Worm (Caenorhabditis elegans) whole organism, late embryonic: Measurements from ENCODE around the gene ctr-9.

Experiments
- F13H6.1 ChIP-seq: sonication (generic microtip); optimal IDR thresholded peaks from 2 replicates; lab custom pipeline; 2016; ENCODE audit warnings: missing genetic modification characterization, missing compliant biosample characterization
- nhr-11 ChIP-seq: fragments of 150-350 bp; optimal IDR thresholded peaks from 2 replicates; lab custom pipeline; 2014; ENCODE audit warnings: missing biosample characterization, missing genetic modification characterization
- nhr-232 ChIP-seq: sonication (generic microtip); optimal IDR thresholded peaks from 2 replicates; lab custom pipeline; 2016; ENCODE audit warnings: missing genetic modification characterization, missing compliant biosample characterization
- odd-2 ChIP-seq: sonication (generic microtip); optimal IDR thresholded peaks from 2 replicates; lab custom pipeline; 2017; ENCODE audit warnings: antibody characterized with exemption, mild to moderate bottlenecking, missing genetic modification characterization, missing compliant biosample characterization
- pros-1 ChIP-seq: fragments of 150-350 bp; optimal IDR thresholded peaks from 2 replicates; lab custom pipeline; 2014; ENCODE audit warnings: missing biosample characterization, missing genetic modification reagents, missing genetic modification characterization

DNA sequence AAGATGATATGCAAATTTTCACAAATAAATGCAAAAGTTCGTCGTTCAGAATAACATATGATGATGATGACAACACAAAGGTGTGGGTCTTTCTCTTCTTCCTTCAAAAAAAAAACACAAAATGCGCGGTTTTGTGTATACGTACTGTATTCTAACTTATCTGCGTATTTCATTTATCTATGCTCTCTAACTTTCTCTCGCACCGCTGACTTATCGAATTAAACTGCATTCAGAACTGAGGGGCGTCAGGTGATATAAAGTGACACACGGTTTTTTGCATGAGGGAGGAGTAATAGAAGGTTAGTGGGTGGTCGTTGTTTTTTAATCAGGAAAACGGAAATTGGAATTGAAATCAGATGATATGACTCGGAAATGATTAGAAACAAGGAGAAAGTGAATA, 9.1 kb downstream of the ctr-9 start, which contains the start of gene sod-4:
- TF ChIP-seq pros-1 (tag; lab: Kevin White, UChicago) (no peak), nhr-232 (no peak), nhr-11 (tag; lab: Kevin White, UChicago) (no peak), F13H6.1 (tag; lab: Kevin White, UChicago) (no peak), odd-2 (tag; lab: Kevin White, UChicago) (no peak)
